Fruit fly (Drosophila melanogaster): ENCODE results near the gene Fdx2.

Gene Fdx2

dm6 chr3L:4262384-4262783, 29.9 kb upstream of the Fdx2 start, which contains the start of the genes CG11586 and VhaM9.7-a (continued):
- no peak; the same call in 2 of the 3 replicates for TF ChIP-seq Aef1 (GFP tag; IDR thresholded peaks at IDR 0.05)
- TF ChIP-seq Dip3 (GFP tag; optimal IDR thresholded peaks at IDR 0.05): no peak
- no peak for TF ChIP-seq CG7786 (GFP tag; optimal IDR thresholded peaks at IDR 0.05)
- TF ChIP-seq CG7357 (GFP tag; IDR thresholded peaks at IDR 0.05): no peak
- TF ChIP-seq CG30403 (GFP tag; optimal IDR thresholded peaks at IDR 0.05): peak; percentile 6
- TF ChIP-seq repo (GFP tag; optimal IDR thresholded peaks at IDR 0.05): no peak
- no peak for TF ChIP-seq kah (GFP tag; optimal IDR thresholded peaks at IDR 0.05)
- peak; percentile 41 for TF ChIP-seq CG13624 (GFP tag; optimal IDR thresholded peaks at IDR 0.05)
- no peak for TF ChIP-seq gro (GFP tag; optimal IDR thresholded peaks at IDR 0.05)
- peak; percentile 55 for TF ChIP-seq CG16813 (GFP tag; IDR thresholded peaks at IDR 0.05; ENCODE audit: partially characterized antibody)
- TF ChIP-seq Poxn (GFP tag; IDR thresholded peaks at IDR 0.05): no peak
- no peak for TF ChIP-seq B-H2 (GFP tag; optimal IDR thresholded peaks at IDR 0.05)
- TF ChIP-seq cwo (GFP tag; optimal IDR thresholded peaks at IDR 0.05): no peak
- no peak for TF ChIP-seq eve (GFP tag; optimal IDR thresholded peaks at IDR 0.05)
- TF ChIP-seq Dad (GFP tag; optimal IDR thresholded peaks at IDR 0.05): no peak
- TF ChIP-seq bowl (GFP tag; IDR thresholded peaks at IDR 0.05): no peak
- no peak for TF ChIP-seq tgo (GFP tag; IDR thresholded peaks at IDR 0.05)
- no peak for TF ChIP-seq D (optimal IDR thresholded peaks at IDR 0.05)
- no peak for TF ChIP-seq D (GFP tag; optimal IDR thresholded peaks at IDR 0.05)
- TF ChIP-seq CG17359 (tag; optimal IDR thresholded peaks at IDR 0.05): no peak
- peak; percentile 21 for TF ChIP-seq abd-A (tag; optimal IDR thresholded peaks at IDR 0.05)
- no peak for TF ChIP-seq CG9215 (GFP tag; IDR thresholded peaks at IDR 0.05)
- TF ChIP-seq fru (optimal IDR thresholded peaks at IDR 0.05): no peak
- TF ChIP-seq CG14441 (GFP tag; IDR thresholded peaks at IDR 0.05): no peak
- no peak for TF ChIP-seq Neu2 (GFP tag; optimal IDR thresholded peaks at IDR 0.05; ENCODE audit: borderline replicate concordance)
- TF ChIP-seq sima (GFP tag; optimal IDR thresholded peaks at IDR 0.05): no peak
- peak; percentile 51 for TF ChIP-seq row (GFP tag; IDR thresholded peaks at IDR 0.05)
- TF ChIP-seq chif (GFP tag; optimal IDR thresholded peaks at IDR 0.05): no peak
- TF ChIP-seq Atf-2 (GFP tag; optimal IDR thresholded peaks at IDR 0.05): no peak
- TF ChIP-seq Rfx (GFP tag; IDR thresholded peaks at IDR 0.05): no peak
- TF ChIP-seq CG18011 (GFP tag; optimal IDR thresholded peaks at IDR 0.05): no peak
- TF ChIP-seq CG8944 (GFP tag; optimal IDR thresholded peaks at IDR 0.05): no peak
- no peak for TF ChIP-seq CG15696 (tag; optimal IDR thresholded peaks at IDR 0.05)
- no peak for TF ChIP-seq tll (GFP tag; optimal IDR thresholded peaks at IDR 0.05)
- TF ChIP-seq run (tag; optimal IDR thresholded peaks at IDR 0.05): no peak
- peak; percentile 68 for TF ChIP-seq sna (GFP tag; IDR thresholded peaks at IDR 0.05; ENCODE audit: partially characterized antibody)
- no peak for TF ChIP-seq NC2β (GFP tag; optimal IDR thresholded peaks at IDR 0.05)
- peak; percentile 86 for TF ChIP-seq Ets97D (GFP tag; optimal IDR thresholded peaks at IDR 0.05)
- peak; percentile 71 for TF ChIP-seq Scr (GFP tag; IDR thresholded peaks at IDR 0.05; ENCODE audit: partially characterized antibody)
- no peak for TF ChIP-seq Nf-YA (GFP tag; IDR thresholded peaks at IDR 0.05)
- TF ChIP-seq gfzf (GFP tag; optimal IDR thresholded peaks at IDR 0.05): peak; percentile 56
- TF ChIP-seq CG12104 (GFP tag; optimal IDR thresholded peaks at IDR 0.05): no peak
- peak; percentile 62 for TF ChIP-seq unc-4 (GFP tag; IDR thresholded peaks at IDR 0.05; ENCODE audit: partially characterized antibody)
- TF ChIP-seq cato (GFP tag; optimal IDR thresholded peaks at IDR 0.05; ENCODE audit: borderline replicate concordance): no peak
- no peak for TF ChIP-seq salm (tag; optimal IDR thresholded peaks at IDR 0.05)
- TF ChIP-seq sob (GFP tag; IDR thresholded peaks at IDR 0.05): no peak
- no peak for TF ChIP-seq Gug (GFP tag; IDR thresholded peaks at IDR 0.05)
- TF ChIP-seq Sry-β (GFP tag; optimal IDR thresholded peaks at IDR 0.05): no peak
- peak; percentile 8 for TF ChIP-seq dmrt11E (tag; optimal IDR thresholded peaks at IDR 0.05)
- TF ChIP-seq stwl (tag; optimal IDR thresholded peaks at IDR 0.05): peak; percentile 87
- TF ChIP-seq pnt (GFP tag; optimal IDR thresholded peaks at IDR 0.05): no peak
- TF ChIP-seq CG12299 (tag; optimal IDR thresholded peaks at IDR 0.05): no peak
